Fruit fly (Drosophila melanogaster): ENCODE results near the gene brv2.
A peak's percentile ranks its signal among the peaks of the same experiment; 100 is the strongest.

brv2 gene

dm6 chr3L:17339122-17339521, 5.4 kb downstream of the brv2 start, which contains the start of gene CG6479 (continued):
- TF ChIP-seq gsb-n (tag; optimal IDR thresholded peaks at IDR 0.05) (no peak), Sry-δ (GFP tag; optimal IDR thresholded peaks at IDR 0.05) (peak; percentile 61), cwo (GFP tag; optimal IDR thresholded peaks at IDR 0.05) (no peak), CG8478 (optimal IDR thresholded peaks at IDR 0.05) (no peak), zfh2 (GFP tag; optimal IDR thresholded peaks at IDR 0.05) (no peak), Med (GFP tag) (peak; percentile 30), CG7357 (GFP tag; IDR thresholded peaks at IDR 0.05) (no peak), phol (tag; optimal IDR thresholded peaks at IDR 0.05) (peak; percentile 49), klu (GFP tag; IDR thresholded peaks at IDR 0.05) (no peak), chif (GFP tag; optimal IDR thresholded peaks at IDR 0.05) (no peak), BEAF-32 (GFP tag; optimal IDR thresholded peaks at IDR 0.05) (peak; percentile 73), Opbp (GFP tag; IDR thresholded peaks at IDR 0.05; ENCODE audit: partially characterized antibody) (0 out of 3 replicates have a peak, but pooled peaks have one; percentile 68), psq (GFP tag; optimal IDR thresholded peaks at IDR 0.05) (no peak), CG11456 (GFP tag; IDR thresholded peaks at IDR 0.05) (no peak), gfzf (GFP tag; optimal IDR thresholded peaks at IDR 0.05) (peak; percentile 93), CG10274 (GFP tag; optimal IDR thresholded peaks at IDR 0.05) (no peak), ATbp (GFP tag; optimal IDR thresholded peaks at IDR 0.05) (no peak), Usf (GFP tag; optimal IDR thresholded peaks at IDR 0.05) (no peak), CG6683 (GFP tag; optimal IDR thresholded peaks at IDR 0.05) (no peak), toy (GFP tag; IDR thresholded peaks at IDR 0.05) (no peak), insv (GFP tag; optimal IDR thresholded peaks at IDR 0.05) (no peak), CG1792 (GFP tag; optimal IDR thresholded peaks at IDR 0.05) (no peak), sc (optimal IDR thresholded peaks at IDR 0.05) (no peak), sc (GFP tag; optimal IDR thresholded peaks at IDR 0.05) (no peak), CG15269 (tag; optimal IDR thresholded peaks at IDR 0.05) (no peak), CG34422 (GFP tag; IDR thresholded peaks at IDR 0.05) (0 out of 3 replicates have a peak, but pooled peaks have one; percentile 15), eyg (GFP tag; optimal IDR thresholded peaks at IDR 0.05) (no peak), gce (GFP tag; IDR thresholded peaks at IDR 0.05) (no peak), CG2116 (GFP tag; optimal IDR thresholded peaks at IDR 0.05) (peak; percentile 9), HLH4C (GFP tag; IDR thresholded peaks at IDR 0.05; ENCODE audit: partially characterized antibody) (no peak), unc-4 (GFP tag; IDR thresholded peaks at IDR 0.05; ENCODE audit: partially characterized antibody) (peak; percentile 47; the same call in 1 of the 2 replicates), ftz-f1 (GFP tag; optimal IDR thresholded peaks at IDR 0.05) (peak; percentile 86), Hr51 (GFP tag; optimal IDR thresholded peaks at IDR 0.05) (no peak), E2f1 (GFP tag; IDR thresholded peaks at IDR 0.05) (peak; percentile 15; the same call in 1 of the 2 replicates), pita (GFP tag; optimal IDR thresholded peaks at IDR 0.05) (peak; percentile 78), CG3838 (GFP tag; optimal IDR thresholded peaks at IDR 0.05) (no peak), Mrtf (GFP tag; IDR thresholded peaks at IDR 0.05) (no peak), CG31441 (GFP tag; IDR thresholded peaks at IDR 0.05) (0 out of 2 replicates have a peak, but pooled peaks have one; percentile 10), CG12942 (GFP tag; optimal IDR thresholded peaks at IDR 0.05) (no peak), Optix (GFP tag; IDR thresholded peaks at IDR 0.05) (no peak), CG11504 (tag; optimal IDR thresholded peaks at IDR 0.05) (peak; percentile 28), CG15514 (GFP tag; optimal IDR thresholded peaks at IDR 0.05) (peak; percentile 38), nmo (GFP tag; optimal IDR thresholded peaks at IDR 0.05) (peak; percentile 41), CG9727 (GFP tag; optimal IDR thresholded peaks at IDR 0.05) (no peak), Dfd (GFP tag; optimal IDR thresholded peaks at IDR 0.05) (no peak), zen (tag; optimal IDR thresholded peaks at IDR 0.05) (peak; percentile 13), amos (GFP tag; IDR thresholded peaks at IDR 0.05; ENCODE audit: partially characterized antibody) (peak; percentile 74), CG8290 (GFP tag; optimal IDR thresholded peaks at IDR 0.05) (peak; percentile 52), CG8290 (tag; optimal IDR thresholded peaks at IDR 0.05) (no peak), Hmr (GFP tag; optimal IDR thresholded peaks at IDR 0.05) (peak; percentile 36), bsh (GFP tag; optimal IDR thresholded peaks at IDR 0.05) (no peak)
